Worm (Caenorhabditis elegans) whole organism, L2 larva: Measurements from ENCODE around the gene ntc-1.

Experiments
- C34F6.9 ChIP-seq: fragments of 150-350 bp; optimal IDR thresholded peaks from 2 replicates; lab custom pipeline; 2014; ENCODE audit warnings: missing biosample characterization, missing genetic modification characterization
- F13H6.1 ChIP-seq: sonication (generic microtip); optimal IDR thresholded peaks from 2 replicates; lab custom pipeline; 2016; ENCODE audit warnings: missing genetic modification characterization, missing compliant biosample characterization
- R02D3.7 ChIP-seq: fragments of 150-350 bp; optimal IDR thresholded peaks from 2 replicates; lab custom pipeline; 2014; ENCODE audit warnings: missing biosample characterization, missing genetic modification characterization
- ZK546.5 ChIP-seq: sonication (generic microtip); optimal IDR thresholded peaks from 2 replicates; lab custom pipeline; 2017; ENCODE audit warnings: missing biosample characterization, missing genetic modification characterization
- alr-1 ChIP-seq: fragments of 150-350 bp; optimal IDR thresholded peaks from 2 replicates; lab custom pipeline; 2014; ENCODE audit warnings: missing biosample characterization, missing genetic modification characterization
- blmp-1 ChIP-seq: sonication (generic microtip); optimal IDR thresholded peaks from 2 replicates; lab custom pipeline; 2017; ENCODE audit warnings: missing genetic modification characterization, mild to moderate bottlenecking, missing compliant biosample characterization, antibody characterized with exemption, moderate library complexity; ENCODE audit not compliant: insufficient read depth
- ceh-82 ChIP-seq: fragments of 150-350 bp; optimal IDR thresholded peaks from 2 replicates; lab custom pipeline; 2014; ENCODE audit warnings: missing biosample characterization, missing genetic modification characterization
- crh-2 ChIP-seq: sonication (generic microtip); optimal IDR thresholded peaks from 2 replicates; lab custom pipeline; 2017; ENCODE audit warnings: missing biosample characterization, missing genetic modification characterization
- dmd-4 ChIP-seq: sonication (generic microtip); optimal IDR thresholded peaks from 2 replicates; lab custom pipeline; 2017; ENCODE audit warnings: missing biosample characterization, missing genetic modification characterization
- egl-27 ChIP-seq: sonication (generic microtip); optimal IDR thresholded peaks from 3 replicates; lab custom pipeline; 2017; ENCODE audit warnings: missing biosample characterization, missing genetic modification reagents, missing genetic modification characterization
- elt-3 ChIP-seq: sonication (generic microtip); optimal IDR thresholded peaks from 2 replicates; lab custom pipeline; 2017; ENCODE audit warnings: missing biosample characterization, missing genetic modification characterization
- fos-1 ChIP-seq: fragments of 150-350 bp; optimal IDR thresholded peaks from 2 replicates; lab custom pipeline; 2014; ENCODE audit warnings: missing biosample characterization, missing genetic modification characterization
- gmeb-1 ChIP-seq: fragments of 150-350 bp; optimal IDR thresholded peaks from 2 replicates; lab custom pipeline; 2014; ENCODE audit warnings: missing biosample characterization, missing genetic modification characterization
- lin-11 ChIP-seq: fragments of 150-350 bp; sonication (generic microtip); optimal IDR thresholded peaks from 2 replicates; lab custom pipeline; 2014; ENCODE audit warnings: missing biosample characterization, missing genetic modification characterization, inconsistent platforms, mixed read lengths
- lsy-2 ChIP-seq, 2 experiments: fragments of 150-350 bp in 1 of 2; sonication (generic microtip) in 1 of 2; optimal IDR thresholded peaks; 2 replicates each; lab custom pipeline; 2014 to 2017; ENCODE audit warnings: missing biosample characterization in 2 of 2, missing genetic modification characterization in 2 of 2
- mab-5 ChIP-seq: fragments of 150-350 bp; optimal IDR thresholded peaks from 2 replicates; lab custom pipeline; 2014; ENCODE audit warnings: missing biosample characterization, missing genetic modification characterization
- mbf-1 ChIP-seq: sonication (generic microtip); optimal IDR thresholded peaks from 2 replicates; lab custom pipeline; 2017; ENCODE audit warnings: missing biosample characterization, missing genetic modification characterization
- nhr-10 ChIP-seq: sonication (generic microtip); optimal IDR thresholded peaks from 2 replicates; lab custom pipeline; 2017; ENCODE audit warnings: missing biosample characterization, missing genetic modification characterization
- nhr-11 ChIP-seq: fragments of 150-350 bp; optimal IDR thresholded peaks from 2 replicates; lab custom pipeline; 2014; ENCODE audit warnings: missing biosample characterization, missing genetic modification characterization
- nhr-12 ChIP-seq: fragments of 150-350 bp; optimal IDR thresholded peaks from 2 replicates; lab custom pipeline; 2014; ENCODE audit warnings: missing biosample characterization, missing genetic modification characterization
- nhr-129 ChIP-seq: fragments of 150-350 bp; optimal IDR thresholded peaks from 2 replicates; lab custom pipeline; 2014; ENCODE audit warnings: missing biosample characterization, missing genetic modification characterization
- nhr-21 ChIP-seq: fragments of 150-350 bp; optimal IDR thresholded peaks from 2 replicates; lab custom pipeline; 2014; ENCODE audit warnings: missing biosample characterization, missing genetic modification characterization
- nhr-23 ChIP-seq: fragments of 150-350 bp; optimal IDR thresholded peaks from 2 replicates; lab custom pipeline; 2014; ENCODE audit warnings: missing biosample characterization, missing genetic modification reagents, missing genetic modification characterization
- nhr-237 ChIP-seq: fragments of 150-350 bp; optimal IDR thresholded peaks from 2 replicates; lab custom pipeline; 2014; ENCODE audit warnings: missing biosample characterization, missing genetic modification characterization
- nhr-25 ChIP-seq: fragments of 150-350 bp; sonication (generic microtip); optimal IDR thresholded peaks from 3 replicates; lab custom pipeline; 2014; ENCODE audit warnings: missing biosample characterization, missing genetic modification characterization
- nhr-77 ChIP-seq: fragments of 150-350 bp; optimal IDR thresholded peaks from 2 replicates; lab custom pipeline; 2014; ENCODE audit warnings: missing biosample characterization, missing genetic modification characterization
- peb-1 ChIP-seq: fragments of 150-350 bp; optimal IDR thresholded peaks from 2 replicates; lab custom pipeline; 2014; ENCODE audit warnings: missing biosample characterization, missing genetic modification characterization
- sem-4 ChIP-seq: fragments of 150-350 bp; optimal IDR thresholded peaks from 2 replicates; lab custom pipeline; 2014; ENCODE audit warnings: missing biosample characterization, missing genetic modification reagents, missing genetic modification characterization
- skn-1 ChIP-seq: sonication (generic microtip); optimal IDR thresholded peaks from 2 replicates; lab custom pipeline; 2017; ENCODE audit warnings: missing biosample characterization, missing genetic modification characterization
- sma-3 ChIP-seq: sonication (generic microtip); optimal IDR thresholded peaks from 2 replicates; lab custom pipeline; 2016; ENCODE audit warnings: missing genetic modification reagents, missing genetic modification characterization, missing compliant biosample characterization
- sma-9 ChIP-seq, 2 experiments: fragments of 150-350 bp in 1 of 2; sonication (generic microtip) in 1 of 2; optimal IDR thresholded peaks; 2 replicates each; lab custom pipeline; 2014 to 2016; ENCODE audit warnings: missing genetic modification characterization in 2 of 2, mild to moderate bottlenecking in 1 of 2, missing biosample characterization in 1 of 2, missing compliant biosample characterization in 1 of 2, missing genetic modification reagents in 1 of 2, moderate library complexity in 1 of 2
- snpc-4 ChIP-seq: fragments of 150-350 bp; optimal IDR thresholded peaks from 2 replicates; lab custom pipeline; 2014; ENCODE audit warnings: missing biosample characterization, missing genetic modification characterization
- unc-39 ChIP-seq: fragments of 150-350 bp; optimal IDR thresholded peaks from 2 replicates; lab custom pipeline; 2014; ENCODE audit warnings: missing biosample characterization, missing genetic modification characterization
- zag-1 ChIP-seq: fragments of 150-350 bp; optimal IDR thresholded peaks from 2 replicates; lab custom pipeline; 2014; ENCODE audit warnings: missing biosample characterization, missing genetic modification characterization
- ztf-1 ChIP-seq: fragments of 200-800 bp; sonication (Bioruptor generic); conservative IDR thresholded peaks from 2 replicates; pipeline ENCODE4 v1.3.6; 2022; ENCODE audit warnings: missing genetic modification characterization, missing compliant biosample characterization
- ztf-4 ChIP-seq: fragments of 150-350 bp; optimal IDR thresholded peaks from 2 replicates; lab custom pipeline; 2014; ENCODE audit warnings: missing biosample characterization, missing genetic modification characterization

ntc-1 gene

ce11 chrX:4901974-4902373 lies 36.1 kb downstream of the ntc-1 start:
- TF ChIP-seq sma-9 (GFP tag; optimal IDR thresholded peaks at IDR 0.05; lab: Kevin White, UChicago) (peak; percentile 17), sma-9 (tag; optimal IDR thresholded peaks at IDR 0.05; lab: Kevin White, UChicago) (no peak), C34F6.9 (no peak), sem-4 (tag; lab: Kevin White, UChicago) (no peak), ZK546.5 (tag; lab: Kevin White, UChicago) (no peak), zag-1 (peak; percentile 26), snpc-4 (tag; lab: Kevin White, UChicago) (no peak), mab-5 (tag; lab: Kevin White, UChicago) (no peak), ztf-1 (no peak), nhr-10 (tag; lab: Kevin White, UChicago) (no peak), nhr-23 (tag; lab: Kevin White, UChicago) (no peak), mbf-1 (no peak), unc-39 (tag; lab: Kevin White, UChicago) (no peak)

- TF ChIP-seq sma-9 (GFP tag; optimal IDR thresholded peaks at IDR 0.05; lab: Kevin White, UChicago) = no peak
- TF ChIP-seq sma-9 (tag; optimal IDR thresholded peaks at IDR 0.05; lab: Kevin White, UChicago) = no peak
- no peak for TF ChIP-seq unc-39 (tag; lab: Kevin White, UChicago)
- TF ChIP-seq ceh-82 (tag; lab: Kevin White, UChicago) = no peak
- TF ChIP-seq nhr-12 (tag; lab: Kevin White, UChicago) = no peak
- no peak for TF ChIP-seq lin-11 (tag; lab: Kevin White, UChicago)
- no peak for TF ChIP-seq nhr-10 (tag; lab: Kevin White, UChicago)
- TF ChIP-seq elt-3 (tag; lab: Kevin White, UChicago) = no peak
- no peak for TF ChIP-seq nhr-237 (tag; lab: Kevin White, UChicago)
- TF ChIP-seq lsy-2 (tag; optimal IDR thresholded peaks at IDR 0.05; lab: Kevin White, UChicago) = no peak
- TF ChIP-seq alr-1 = no peak
- TF ChIP-seq egl-27 (tag; lab: Kevin White, UChicago) = no peak
- TF ChIP-seq fos-1 (tag; lab: Kevin White, UChicago) = no peak
- TF ChIP-seq gmeb-1 (tag; lab: Kevin White, UChicago) = no peak
- no peak for TF ChIP-seq nhr-11
- TF ChIP-seq crh-2 = no peak
- no peak for TF ChIP-seq zag-1
- TF ChIP-seq, all 48 proteins: peak for 0
Measured at ce11 chrX:4902376-4902775, 36.5 kb downstream of the ntc-1 start.

- TF ChIP-seq egl-27 (tag; lab: Kevin White, UChicago) (no peak), ztf-4 (tag; lab: Kevin White, UChicago) (no peak), nhr-11 (no peak), nhr-129 (tag; lab: Kevin White, UChicago) (no peak), fos-1 (tag; lab: Kevin White, UChicago) (peak; percentile 81), peb-1 (no peak), skn-1 (tag; lab: Kevin White, UChicago) (no peak), ceh-82 (tag; lab: Kevin White, UChicago) (no peak), nhr-10 (tag; lab: Kevin White, UChicago) (no peak), nhr-21 (tag; lab: Kevin White, UChicago) (no peak), nhr-25 (no peak), F13H6.1 (tag; lab: Kevin White, UChicago) (no peak), crh-2 (peak; percentile 25), dmd-4 (no peak), gmeb-1 (tag; lab: Kevin White, UChicago) (no peak), R02D3.7 (tag; lab: Kevin White, UChicago) (no peak), nhr-77 (no peak)
Measured at ce11 chrX:4905804-4906203, 39.9 kb downstream of the ntc-1 start, which contains the start of gene K05B2.2. K05B2.2 (plus strand) TSS chrX:4906081.

ce11 chrX:4911287-4911876 lies 45.5 kb downstream of the ntc-1 start:
- TF ChIP-seq sma-3 (GFP tag; lab: Kevin White, UChicago) (peak; percentile 33), blmp-1 (tag; lab: Kevin White, UChicago) (no peak), crh-2 (no peak), ZK546.5 (tag; lab: Kevin White, UChicago) (no peak), sma-9 (GFP tag; optimal IDR thresholded peaks at IDR 0.05; lab: Kevin White, UChicago) (peak; percentile 38), sma-9 (tag; optimal IDR thresholded peaks at IDR 0.05; lab: Kevin White, UChicago) (no peak), nhr-25 (peak; percentile 26)
